Worm (Caenorhabditis elegans) whole organism, young adult: ENCODE measurements around the gene fbxa-19.

Source experiments
- bed-2 ChIP-seq: fragments of 200-800 bp; sonication (Bioruptor generic); IDR thresholded peaks from 2 replicates; pipeline ENCODE4 v1.3.6; 2022; ENCODE audit warnings: missing genetic modification reagents, missing genetic modification characterization, missing compliant biosample characterization
- ceh-79 ChIP-seq: sonication (generic microtip); optimal IDR thresholded peaks from 2 replicates; lab custom pipeline; 2017; ENCODE audit warnings: mild to moderate bottlenecking, missing genetic modification characterization, missing compliant biosample characterization
- hmg-1.2 ChIP-seq: fragments of 200-800 bp; sonication (Bioruptor generic); IDR thresholded peaks from 2 replicates; pipeline ENCODE4 v1.3.6; 2022; ENCODE audit warnings: missing genetic modification reagents, missing genetic modification characterization, missing compliant biosample characterization
- nhr-27 ChIP-seq: fragments of 200-800 bp; sonication (Bioruptor generic); optimal IDR thresholded peaks from 2 replicates; lab custom pipeline; 2018; ENCODE audit warnings: mild to moderate bottlenecking, missing genetic modification characterization, moderate library complexity, missing compliant biosample characterization
- sea-2 ChIP-seq: fragments of 200-800 bp; sonication (Bioruptor generic); IDR thresholded peaks from 2 replicates; pipeline ENCODE4 v1.3.6; 2022; ENCODE audit warnings: missing genetic modification characterization, missing compliant biosample characterization
- snpc-4 ChIP-seq, 5 experiments: fragments of 150-350 bp in 1 of 5; sonication (generic microtip) in 4 of 5; optimal IDR thresholded peaks; 2 replicates each; lab custom pipeline; 2014 to 2018; ENCODE audit warnings: missing genetic modification characterization in 5 of 5, missing biosample characterization in 3 of 5, antibody characterized with exemption in 2 of 5, mild to moderate bottlenecking in 2 of 5, missing compliant biosample characterization in 2 of 5, missing genotype in 2 of 5, moderate library complexity in 2 of 5, missing genetic modification reagents in 1 of 5

DNA sequence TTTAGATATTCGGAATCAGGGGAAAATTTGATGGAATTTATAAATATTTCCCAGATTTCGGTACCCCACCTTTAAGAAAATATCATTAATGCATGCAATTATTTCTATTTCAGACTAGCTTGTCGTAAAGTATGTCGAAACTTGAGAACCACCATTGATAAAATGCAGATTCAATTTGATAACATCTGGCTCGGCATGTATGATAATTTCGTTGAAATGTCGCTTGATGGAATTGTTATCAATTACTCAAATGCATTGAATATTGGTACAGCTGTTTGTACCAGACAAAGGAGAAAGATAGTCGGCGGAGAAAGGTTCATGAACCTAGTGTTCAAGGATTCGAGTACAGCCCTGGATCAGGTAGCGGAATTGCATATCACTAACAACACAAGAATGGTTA, 16.7 kb downstream of the fbxa-19 start, which contains the start of gene Y82E9BL.19:
- TF ChIP-seq bed-2 (GFP tag; lab: Robert Waterston, UW) = no peak
- TF ChIP-seq nhr-27 (tag; lab: Kevin White, UChicago) = no peak
- no peak for TF ChIP-seq ceh-79 (tag; lab: Kevin White, UChicago)
- no peak for TF ChIP-seq hmg-1.2 (GFP tag; lab: Robert Waterston, UW)
- no peak for TF ChIP-seq sea-2 (GFP tag; lab: Robert Waterston, UW)
- TF ChIP-seq snpc-4 (GFP tag; optimal IDR thresholded peaks at IDR 0.05; lab: Kevin White, UChicago) = no peak
- no peak for TF ChIP-seq snpc-4 (tag; optimal IDR thresholded peaks at IDR 0.05; lab: Kevin White, UChicago)
